Worm (Caenorhabditis elegans) whole organism, L4/young adult: ENCODE results near the gene C44F1.1.

Source experiments
- W03F9.2 ChIP-seq: fragments of 150-350 bp; optimal IDR thresholded peaks from 2 replicates; lab custom pipeline; 2014; ENCODE audit warnings: missing biosample characterization, missing genetic modification characterization
- dao-5 ChIP-seq: sonication (generic microtip); optimal IDR thresholded peaks from 2 replicates; lab custom pipeline; 2016; ENCODE audit warnings: missing genotype, missing genetic modification characterization, moderate library complexity, missing compliant biosample characterization
- him-1 ChIP-seq: sonication (generic microtip); optimal IDR thresholded peaks from 2 replicates; lab custom pipeline; 2016; ENCODE audit warnings: missing genotype, missing genetic modification reagents, missing genetic modification characterization, missing compliant biosample characterization

DNA sequence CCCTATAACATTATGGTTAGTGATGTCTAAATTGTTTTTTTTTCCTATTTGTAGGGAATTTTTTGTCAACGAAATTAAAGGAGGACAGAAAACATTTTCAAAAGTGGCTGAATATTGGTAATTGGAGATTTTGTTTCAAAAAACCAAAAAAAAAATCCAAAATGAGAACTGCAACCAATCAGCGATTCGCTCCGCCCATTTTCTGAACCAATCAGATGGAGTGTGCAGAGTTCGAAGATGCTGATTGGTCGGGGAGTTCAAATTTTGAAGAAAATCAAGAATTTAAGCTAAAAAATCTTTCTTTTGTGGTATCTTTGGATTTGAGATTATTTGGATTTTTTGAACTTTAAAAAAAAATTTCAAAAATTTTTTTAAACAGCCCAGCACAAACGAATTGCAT lies 33.1 kb upstream of the C44F1.1 start:
- TF ChIP-seq him-1 (tag; lab: Kevin White, UChicago) (no peak), W03F9.2 (no peak), dao-5 (tag; lab: Kevin White, UChicago) (no peak)
